1 fruit fly cellular context compared by ENCODE assay signal in the genomic region with DNA sequence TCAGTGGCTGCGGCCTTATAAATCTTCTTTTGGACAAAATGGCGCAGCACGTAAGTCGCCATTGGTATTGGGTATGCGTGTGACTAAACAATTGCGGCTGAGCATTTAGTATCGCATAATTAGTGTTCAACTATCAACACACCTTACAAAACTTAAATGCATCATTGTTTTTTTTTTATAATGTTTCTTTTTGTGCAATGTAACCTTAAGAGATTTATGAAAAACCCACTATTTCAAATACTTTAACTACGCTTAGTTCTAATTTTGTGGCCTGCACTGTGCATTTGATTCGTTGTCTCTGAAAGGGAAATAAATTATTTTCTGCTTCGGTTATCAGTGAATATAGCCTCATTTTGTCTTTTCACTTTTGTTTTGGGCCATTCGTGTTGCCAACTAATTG.
TF ChIP-seq lines count a peak whose summit lies in the region.

No protein-coding gene starts in this region.

TF ChIP-seq in whole organism, embryonic, 481 proteins besides CTCF, POLR2A, EP300 and RAD21 (continued from another document and continues in another):
- TF ChIP-seq btn (GFP tag; optimal IDR thresholded peaks at IDR 0.05; lab: Kevin White, UChicago), result peak; percentile 6
- no peak for TF ChIP-seq Adf1 (GFP tag; IDR thresholded peaks at IDR 0.05; lab: Robert Waterston, UW)
- peak; percentile 41; the same call in 1 of the 2 replicates for TF ChIP-seq CG9932 (GFP tag; IDR thresholded peaks at IDR 0.05; lab: Robert Waterston, UW)
- TF ChIP-seq CG2889 (GFP tag; IDR thresholded peaks at IDR 0.05; lab: Robert Waterston, UW), result 0 out of 3 replicates have a peak, but pooled peaks have one; percentile 32
- TF ChIP-seq lab (GFP tag; optimal IDR thresholded peaks at IDR 0.05; lab: Kevin White, UChicago), result peak; percentile 83
- no peak for TF ChIP-seq Bgb (GFP tag; IDR thresholded peaks at IDR 0.05; lab: Robert Waterston, UW; ENCODE audit: partially characterized antibody)
- TF ChIP-seq CG4854 (GFP tag; optimal IDR thresholded peaks at IDR 0.05; lab: Kevin White, UChicago), result peak; percentile 9
- peak; percentile 67; the same call in 2 of the 3 replicates for TF ChIP-seq CG11695 (GFP tag; IDR thresholded peaks at IDR 0.05; lab: Robert Waterston, UW)
- TF ChIP-seq abd-A (tag; optimal IDR thresholded peaks at IDR 0.05; lab: Kevin White, UChicago), result no peak
- TF ChIP-seq schlank (tag; optimal IDR thresholded peaks at IDR 0.05; lab: Kevin White, UChicago), result no peak
- peak in 1 of 3 experiments; percentile 47 for TF ChIP-seq lola (GFP tag; optimal IDR thresholded peaks at IDR 0.05; lab: Kevin White, UChicago)
- peak; percentile 28; the same call in 1 of the 2 replicates for TF ChIP-seq MBD-R2 (GFP tag; IDR thresholded peaks at IDR 0.05; lab: Robert Waterston, UW)
- peak; percentile 37; the same call in 1 of the 2 replicates for TF ChIP-seq CG17328 (GFP tag; IDR thresholded peaks at IDR 0.05; lab: Robert Waterston, UW)
- TF ChIP-seq HHEX (GFP tag; optimal IDR thresholded peaks at IDR 0.05; lab: Kevin White, UChicago), result peak; percentile 65
- no peak for TF ChIP-seq Lim3 (GFP tag; IDR thresholded peaks at IDR 0.05; lab: Robert Waterston, UW)
- peak; percentile 18 for TF ChIP-seq CG18764 (GFP tag; optimal IDR thresholded peaks at IDR 0.05; lab: Kevin White, UChicago)
- TF ChIP-seq CG3163 (GFP tag; optimal IDR thresholded peaks at IDR 0.05; lab: Kevin White, UChicago), result no peak
- peak; percentile 54 for TF ChIP-seq CG12659 (GFP tag; optimal IDR thresholded peaks at IDR 0.05; lab: Kevin White, UChicago)
- TF ChIP-seq az2 (GFP tag; optimal IDR thresholded peaks at IDR 0.05; lab: Kevin White, UChicago), result peak; percentile 68
- TF ChIP-seq Dbx (GFP tag; IDR thresholded peaks at IDR 0.05; lab: Robert Waterston, UW), result 0 out of 3 replicates have a peak, but pooled peaks have one; percentile 37
- TF ChIP-seq otp (GFP tag; IDR thresholded peaks at IDR 0.05; lab: Robert Waterston, UW), result peak; percentile 68; the same call in 2 of the 3 replicates
- peak; percentile 64; the same call in 1 of the 2 replicates for TF ChIP-seq sim (GFP tag; IDR thresholded peaks at IDR 0.05; lab: Robert Waterston, UW)
- TF ChIP-seq CG17186 (GFP tag; optimal IDR thresholded peaks at IDR 0.05; lab: Kevin White, UChicago), result no peak
- TF ChIP-seq HLH54F (GFP tag; optimal IDR thresholded peaks at IDR 0.05; lab: Kevin White, UChicago), result peak; percentile 30
- TF ChIP-seq Hr3 (GFP tag; optimal IDR thresholded peaks at IDR 0.05; lab: Kevin White, UChicago), result peak; percentile 52
- no peak for TF ChIP-seq Elba2 (GFP tag; optimal IDR thresholded peaks at IDR 0.05; lab: Kevin White, UChicago)
- no peak for TF ChIP-seq CG42726 (GFP tag; IDR thresholded peaks at IDR 0.05; lab: Robert Waterston, UW; ENCODE audit: partially characterized antibody)
- TF ChIP-seq CG10147 (GFP tag; optimal IDR thresholded peaks at IDR 0.05; lab: Kevin White, UChicago), result peak; percentile 63
- TF ChIP-seq BEAF-32 (GFP tag; optimal IDR thresholded peaks at IDR 0.05; lab: Kevin White, UChicago), result no peak
- no peak for TF ChIP-seq TFAM (GFP tag; optimal IDR thresholded peaks at IDR 0.05; lab: Kevin White, UChicago)
- peak; percentile 28 for TF ChIP-seq CG12155 (GFP tag; optimal IDR thresholded peaks at IDR 0.05; lab: Kevin White, UChicago)
- peak; percentile 12 for TF ChIP-seq exex (tag; optimal IDR thresholded peaks at IDR 0.05; lab: Kevin White, UChicago)
- TF ChIP-seq CG15479 (GFP tag; optimal IDR thresholded peaks at IDR 0.05; lab: Kevin White, UChicago), result no peak
- peak; percentile 14 to 68 for TF ChIP-seq bsh (GFP tag; optimal IDR thresholded peaks at IDR 0.05; lab: Kevin White, UChicago)
- no peak for TF ChIP-seq Doc3 (GFP tag; IDR thresholded peaks at IDR 0.05; lab: Robert Waterston, UW; ENCODE audit: partially characterized antibody)
- TF ChIP-seq NC2β (GFP tag; optimal IDR thresholded peaks at IDR 0.05; lab: Kevin White, UChicago), result peak; percentile 19
- TF ChIP-seq chm (GFP tag; IDR thresholded peaks at IDR 0.05; lab: Robert Waterston, UW), result no peak
- no peak for TF ChIP-seq jigr1 (GFP tag; IDR thresholded peaks at IDR 0.05; lab: Robert Waterston, UW)
- TF ChIP-seq gcm (GFP tag; optimal IDR thresholded peaks at IDR 0.05; lab: Kevin White, UChicago), result peak; percentile 17
- TF ChIP-seq stc (GFP tag; IDR thresholded peaks at IDR 0.05; lab: Robert Waterston, UW), result peak; percentile 71
- peak; percentile 59; the same call in 2 of the 3 replicates for TF ChIP-seq ken (GFP tag; IDR thresholded peaks at IDR 0.05; lab: Robert Waterston, UW)
- peak; percentile 66 for TF ChIP-seq Hsf (GFP tag; optimal IDR thresholded peaks at IDR 0.05; lab: Kevin White, UChicago)
- TF ChIP-seq da (GFP tag; optimal IDR thresholded peaks at IDR 0.05; lab: Kevin White, UChicago), result no peak
- TF ChIP-seq CG13296 (GFP tag; optimal IDR thresholded peaks at IDR 0.05; lab: Kevin White, UChicago), result peak; percentile 59
- TF ChIP-seq CG4360 (GFP tag; IDR thresholded peaks at IDR 0.05; lab: Robert Waterston, UW), result no peak
- no peak for TF ChIP-seq mld (GFP tag; IDR thresholded peaks at IDR 0.05; lab: Robert Waterston, UW; ENCODE audit: partially characterized antibody)
- TF ChIP-seq rib (GFP tag; IDR thresholded peaks at IDR 0.05; lab: Robert Waterston, UW), result no peak
- TF ChIP-seq gsb-n (tag; optimal IDR thresholded peaks at IDR 0.05; lab: Kevin White, UChicago), result peak; percentile 50
- peak; percentile 51; the same call in 1 of the 3 replicates for TF ChIP-seq zfh1 (GFP tag; IDR thresholded peaks at IDR 0.05; lab: Robert Waterston, UW)
- TF ChIP-seq Atf6 (GFP tag; IDR thresholded peaks at IDR 0.05; lab: Robert Waterston, UW), result no peak; the same call in 1 of the 2 replicates
- TF ChIP-seq CG7963 (GFP tag; IDR thresholded peaks at IDR 0.05; lab: Robert Waterston, UW; ENCODE audit: partially characterized antibody), result no peak
- TF ChIP-seq CG31365 (tag; optimal IDR thresholded peaks at IDR 0.05; lab: Kevin White, UChicago), result no peak
- peak; percentile 67 for TF ChIP-seq lmd (GFP tag; IDR thresholded peaks at IDR 0.05; lab: Robert Waterston, UW)
- no peak for TF ChIP-seq usp (GFP tag; optimal IDR thresholded peaks at IDR 0.05; lab: Kevin White, UChicago)
- peak; percentile 21 for TF ChIP-seq B-H2 (GFP tag; optimal IDR thresholded peaks at IDR 0.05; lab: Kevin White, UChicago)
- no peak for TF ChIP-seq aop (GFP tag; IDR thresholded peaks at IDR 0.05; lab: Robert Waterston, UW)
- 0 out of 3 replicates have a peak, but pooled peaks have one; percentile 58 for TF ChIP-seq Mrtf (GFP tag; IDR thresholded peaks at IDR 0.05; lab: Robert Waterston, UW)
- TF ChIP-seq Rx (GFP tag; IDR thresholded peaks at IDR 0.05; lab: Robert Waterston, UW), result no peak
- peak; percentile 54 for TF ChIP-seq CG7786 (GFP tag; optimal IDR thresholded peaks at IDR 0.05; lab: Kevin White, UChicago)
- TF ChIP-seq CG17829 (tag; optimal IDR thresholded peaks at IDR 0.05; lab: Kevin White, UChicago), result peak; percentile 8
- no peak for TF ChIP-seq z (GFP tag; IDR thresholded peaks at IDR 0.05; lab: Robert Waterston, UW)
- TF ChIP-seq ssp (GFP tag; IDR thresholded peaks at IDR 0.05; lab: Robert Waterston, UW), result 0 out of 2 replicates have a peak, but pooled peaks have one; percentile 32
- no peak for TF ChIP-seq hkb (optimal IDR thresholded peaks at IDR 0.05; lab: Kevin White, UChicago)
- peak; percentile 65 for TF ChIP-seq hkb (GFP tag; IDR thresholded peaks at IDR 0.05; lab: Robert Waterston, UW)
- TF ChIP-seq Camta (GFP tag; optimal IDR thresholded peaks at IDR 0.05; lab: Kevin White, UChicago), result peak; percentile 14
- TF ChIP-seq trh (GFP tag; optimal IDR thresholded peaks at IDR 0.05; lab: Kevin White, UChicago), result no peak
- no peak for TF ChIP-seq br (optimal IDR thresholded peaks at IDR 0.05; lab: Kevin White, UChicago)
- peak; percentile 22 for TF ChIP-seq jing (GFP tag; optimal IDR thresholded peaks at IDR 0.05; lab: Kevin White, UChicago)
- peak; percentile 33 for TF ChIP-seq ab (GFP tag; optimal IDR thresholded peaks at IDR 0.05; lab: Kevin White, UChicago)
- TF ChIP-seq CG9727 (GFP tag; optimal IDR thresholded peaks at IDR 0.05; lab: Kevin White, UChicago), result peak; percentile 54
- peak; percentile 56 for TF ChIP-seq CG1603 (tag; optimal IDR thresholded peaks at IDR 0.05; lab: Kevin White, UChicago)
- TF ChIP-seq CG14860 (GFP tag; IDR thresholded peaks at IDR 0.05; lab: Robert Waterston, UW; ENCODE audit: partially characterized antibody), result no peak
- TF ChIP-seq sqz (GFP tag; optimal IDR thresholded peaks at IDR 0.05; lab: Kevin White, UChicago), result peak; percentile 25
- TF ChIP-seq CG12769 (tag; optimal IDR thresholded peaks at IDR 0.05; lab: Kevin White, UChicago), result peak; percentile 43
- no peak for TF ChIP-seq vfl (GFP tag; optimal IDR thresholded peaks at IDR 0.05; lab: Kevin White, UChicago)
- TF ChIP-seq GATAe (GFP tag; conservative IDR thresholded peaks at IDR 0.05; lab: Robert Waterston, UW), result no peak
- TF ChIP-seq gsb (GFP tag; IDR thresholded peaks at IDR 0.05; lab: Robert Waterston, UW), result no peak
- TF ChIP-seq Hand (GFP tag; optimal IDR thresholded peaks at IDR 0.05; lab: Kevin White, UChicago), result peak; percentile 63
- TF ChIP-seq CG1832 (GFP tag; optimal IDR thresholded peaks at IDR 0.05; lab: Kevin White, UChicago), result no peak
- TF ChIP-seq Dll (GFP tag; IDR thresholded peaks at IDR 0.05; lab: Robert Waterston, UW; ENCODE audit: partially characterized antibody), result no peak
- no peak for TF ChIP-seq Ets97D (GFP tag; optimal IDR thresholded peaks at IDR 0.05; lab: Kevin White, UChicago)
- TF ChIP-seq slp2 (GFP tag; optimal IDR thresholded peaks at IDR 0.05; lab: Kevin White, UChicago), result peak; percentile 3
- no peak for TF ChIP-seq HLH4C (GFP tag; IDR thresholded peaks at IDR 0.05; lab: Robert Waterston, UW; ENCODE audit: partially characterized antibody)
- peak; percentile 64 for TF ChIP-seq CG30403 (GFP tag; optimal IDR thresholded peaks at IDR 0.05; lab: Kevin White, UChicago)
- TF ChIP-seq CG34224 (GFP tag; IDR thresholded peaks at IDR 0.05; lab: Robert Waterston, UW; ENCODE audit: partially characterized antibody), result no peak
- peak; percentile 54; the same call in 1 of the 2 replicates for TF ChIP-seq Awh (GFP tag; IDR thresholded peaks at IDR 0.05; lab: Robert Waterston, UW)
- no peak for TF ChIP-seq CG15073 (GFP tag; optimal IDR thresholded peaks at IDR 0.05; lab: Kevin White, UChicago)
- peak; percentile 56 for TF ChIP-seq zen (tag; optimal IDR thresholded peaks at IDR 0.05; lab: Kevin White, UChicago)
- TF ChIP-seq Opbp (GFP tag; IDR thresholded peaks at IDR 0.05; lab: Robert Waterston, UW; ENCODE audit: partially characterized antibody), result no peak
- TF ChIP-seq CG17912 (GFP tag; optimal IDR thresholded peaks at IDR 0.05; lab: Kevin White, UChicago), result no peak
- peak; percentile 34; the same call in 2 of the 3 replicates for TF ChIP-seq croc (GFP tag; conservative IDR thresholded peaks at IDR 0.05; lab: Robert Waterston, UW)
- no peak for TF ChIP-seq CG8765 (GFP tag; IDR thresholded peaks at IDR 0.05; lab: Robert Waterston, UW)
- peak; percentile 6 for TF ChIP-seq CG12236 (GFP tag; optimal IDR thresholded peaks at IDR 0.05; lab: Kevin White, UChicago)
- TF ChIP-seq CG9437 (GFP tag; optimal IDR thresholded peaks at IDR 0.05; lab: Kevin White, UChicago), result peak; percentile 48
- no peak for TF ChIP-seq CG4707 (GFP tag; optimal IDR thresholded peaks at IDR 0.05; lab: Kevin White, UChicago)
- peak; percentile 68 for TF ChIP-seq Meics (GFP tag; optimal IDR thresholded peaks at IDR 0.05; lab: Kevin White, UChicago)
- TF ChIP-seq stwl (tag; optimal IDR thresholded peaks at IDR 0.05; lab: Kevin White, UChicago), result no peak
- no peak for TF ChIP-seq CG8290 (GFP tag; optimal IDR thresholded peaks at IDR 0.05; lab: Kevin White, UChicago)
- peak in 1 of 2 experiments; percentile 27 for TF ChIP-seq CG8290 (tag; optimal IDR thresholded peaks at IDR 0.05; lab: Kevin White, UChicago)
- TF ChIP-seq CG9215 (GFP tag; IDR thresholded peaks at IDR 0.05; lab: Robert Waterston, UW), result peak; percentile 51
- TF ChIP-seq wor (GFP tag; IDR thresholded peaks at IDR 0.05; lab: Robert Waterston, UW), result peak; percentile 44
- TF ChIP-seq CG2678 (tag; optimal IDR thresholded peaks at IDR 0.05; lab: Kevin White, UChicago), result peak; percentile 80
- peak; percentile 35 to 66 for TF ChIP-seq chif (GFP tag; optimal IDR thresholded peaks at IDR 0.05; lab: Kevin White, UChicago)
- no peak for TF ChIP-seq lbe (GFP tag; optimal IDR thresholded peaks at IDR 0.05; lab: Kevin White, UChicago)
- TF ChIP-seq fru (optimal IDR thresholded peaks at IDR 0.05; lab: Kevin White, UChicago), result no peak
- TF ChIP-seq Doc2 (GFP tag; IDR thresholded peaks at IDR 0.05; lab: Robert Waterston, UW), result no peak
- peak; percentile 60; the same call in 1 of the 2 replicates for TF ChIP-seq ttk (GFP tag; IDR thresholded peaks at IDR 0.05; lab: Robert Waterston, UW)
- no peak for TF ChIP-seq yki (optimal IDR thresholded peaks at IDR 0.05; lab: Kevin White, UChicago)
- peak; percentile 32 for TF ChIP-seq run (tag; optimal IDR thresholded peaks at IDR 0.05; lab: Kevin White, UChicago)
- TF ChIP-seq vnd (GFP tag; IDR thresholded peaks at IDR 0.05; lab: Robert Waterston, UW; ENCODE audit: partially characterized antibody), result no peak
- no peak for TF ChIP-seq Poxn (GFP tag; IDR thresholded peaks at IDR 0.05; lab: Robert Waterston, UW)
- TF ChIP-seq CG15601 (tag; optimal IDR thresholded peaks at IDR 0.05; lab: Kevin White, UChicago), result no peak
- TF ChIP-seq eyg (GFP tag; optimal IDR thresholded peaks at IDR 0.05; lab: Kevin White, UChicago), result no peak
- TF ChIP-seq lov (optimal IDR thresholded peaks at IDR 0.05; lab: Kevin White, UChicago), result no peak
- TF ChIP-seq lov (GFP tag; IDR thresholded peaks at IDR 0.05; lab: Robert Waterston, UW), result no peak
- TF ChIP-seq Sry-δ (GFP tag; optimal IDR thresholded peaks at IDR 0.05; lab: Kevin White, UChicago), result peak; percentile 5
- TF ChIP-seq fd64A (GFP tag; optimal IDR thresholded peaks at IDR 0.05; lab: Kevin White, UChicago), result no peak
- TF ChIP-seq corto (GFP tag; optimal IDR thresholded peaks at IDR 0.05; lab: Kevin White, UChicago), result no peak
- peak; percentile 82 for TF ChIP-seq PHDP (tag; optimal IDR thresholded peaks at IDR 0.05; lab: Kevin White, UChicago)
- TF ChIP-seq CG16815 (GFP tag; optimal IDR thresholded peaks at IDR 0.05; lab: Kevin White, UChicago), result peak; percentile 41
- peak; percentile 53 for TF ChIP-seq CG15514 (GFP tag; optimal IDR thresholded peaks at IDR 0.05; lab: Kevin White, UChicago)
- TF ChIP-seq CG14667 (GFP tag; IDR thresholded peaks at IDR 0.05; lab: Robert Waterston, UW), result no peak; the same call in 1 of the 2 replicates
- no peak for TF ChIP-seq CG16779 (GFP tag; IDR thresholded peaks at IDR 0.05; lab: Robert Waterston, UW)
- peak; percentile 75 for TF ChIP-seq CG7839 (tag; optimal IDR thresholded peaks at IDR 0.05; lab: Kevin White, UChicago)
- no peak; the same call in 1 of the 2 replicates for TF ChIP-seq CG3847 (GFP tag; IDR thresholded peaks at IDR 0.05; lab: Robert Waterston, UW)
